Fruit fly (Drosophila melanogaster): ENCODE measurements around the gene CG14073.

The CG14073 gene

DNA sequence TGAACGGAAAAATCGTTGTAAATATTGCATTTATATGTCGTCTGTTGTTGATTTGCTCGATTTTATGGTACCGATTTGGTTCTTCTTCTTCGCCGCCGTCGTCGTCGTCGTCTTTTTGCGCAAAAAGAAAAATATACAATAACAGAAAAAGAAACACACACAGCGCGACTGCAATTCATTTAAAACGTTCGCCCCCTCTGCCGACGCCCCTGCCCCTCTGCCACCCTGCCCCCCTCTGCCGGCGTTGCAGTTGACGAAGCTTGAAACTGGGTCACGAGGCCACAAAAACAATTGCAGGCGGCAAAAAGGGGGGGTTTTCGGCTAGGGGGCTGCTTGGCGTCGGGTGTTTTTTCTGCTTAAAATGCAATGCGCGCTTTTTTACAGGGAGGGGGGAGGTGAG, 36.9 kb downstream of the CG14073 start (continued):
- TF ChIP-seq Bgb (GFP tag; IDR thresholded peaks at IDR 0.05; ENCODE audit: partially characterized antibody) (no peak), CG14014 (GFP tag; IDR thresholded peaks at IDR 0.05) (0 out of 2 replicates have a peak, but pooled peaks have one; percentile 16), Hr39 (optimal IDR thresholded peaks at IDR 0.05) (peak; percentile 12), gt (GFP tag; IDR thresholded peaks at IDR 0.05) (no peak), en (GFP tag; optimal IDR thresholded peaks at IDR 0.05) (no peak), CG3163 (GFP tag; optimal IDR thresholded peaks at IDR 0.05) (no peak), CG17359 (tag; optimal IDR thresholded peaks at IDR 0.05) (no peak), HmgD (GFP tag; optimal IDR thresholded peaks at IDR 0.05) (no peak), PHDP (tag; optimal IDR thresholded peaks at IDR 0.05) (no peak), Blimp-1 (GFP tag; optimal IDR thresholded peaks at IDR 0.05) (no peak), CG13287 (GFP tag; IDR thresholded peaks at IDR 0.05; ENCODE audit: partially characterized antibody) (no peak), CG4282 (GFP tag; optimal IDR thresholded peaks at IDR 0.05) (no peak), bigmax (GFP tag; optimal IDR thresholded peaks at IDR 0.05) (no peak), Jarid2 (GFP tag; optimal IDR thresholded peaks at IDR 0.05) (no peak), MESR4 (GFP tag; optimal IDR thresholded peaks at IDR 0.05) (no peak), pho (GFP tag; optimal IDR thresholded peaks at IDR 0.05) (no peak), Rx (GFP tag; IDR thresholded peaks at IDR 0.05) (no peak), CG4360 (GFP tag; IDR thresholded peaks at IDR 0.05) (no peak), CG7839 (tag; optimal IDR thresholded peaks at IDR 0.05) (no peak), fd96Cb (tag; optimal IDR thresholded peaks at IDR 0.05) (no peak), CG13894 (tag; optimal IDR thresholded peaks at IDR 0.05) (no peak), CG10147 (GFP tag; optimal IDR thresholded peaks at IDR 0.05) (no peak), CG14441 (GFP tag; IDR thresholded peaks at IDR 0.05) (0 out of 2 replicates have a peak, but pooled peaks have one; percentile 5), hkb (optimal IDR thresholded peaks at IDR 0.05) (no peak), hkb (GFP tag; IDR thresholded peaks at IDR 0.05) (no peak), dan (GFP tag; IDR thresholded peaks at IDR 0.05) (no peak), Drgx (GFP tag; IDR thresholded peaks at IDR 0.05) (peak; percentile 82), CG6254 (GFP tag; optimal IDR thresholded peaks at IDR 0.05) (no peak), CG17361 (GFP tag; IDR thresholded peaks at IDR 0.05) (no peak), toy (GFP tag; IDR thresholded peaks at IDR 0.05) (no peak), CG3995 (GFP tag; optimal IDR thresholded peaks at IDR 0.05) (no peak), CG11456 (GFP tag; IDR thresholded peaks at IDR 0.05) (no peak), org-1 (GFP tag; optimal IDR thresholded peaks at IDR 0.05) (no peak), cato (GFP tag; optimal IDR thresholded peaks at IDR 0.05; ENCODE audit: borderline replicate concordance) (no peak), CG8281 (tag; optimal IDR thresholded peaks at IDR 0.05) (no peak), hth (optimal IDR thresholded peaks at IDR 0.05) (no peak), CG9876 (GFP tag; optimal IDR thresholded peaks at IDR 0.05) (no peak), chinmo (GFP tag; IDR thresholded peaks at IDR 0.05; ENCODE audit: partially characterized antibody) (peak; percentile 81; the same call in 2 of the 4 replicates), sc (optimal IDR thresholded peaks at IDR 0.05) (no peak), sc (GFP tag; optimal IDR thresholded peaks at IDR 0.05) (no peak), Hr78 (GFP tag; optimal IDR thresholded peaks at IDR 0.05) (peak in 1 of 2 experiments; percentile 10), Lpt (GFP tag; optimal IDR thresholded peaks at IDR 0.05) (no peak), CG6791 (GFP tag; IDR thresholded peaks at IDR 0.05; ENCODE audit: partially characterized antibody) (no peak), B-H2 (GFP tag; optimal IDR thresholded peaks at IDR 0.05) (no peak), slbo (GFP tag; IDR thresholded peaks at IDR 0.05) (0 out of 2 replicates have a peak, but pooled peaks have one; percentile 19), ttk (GFP tag; IDR thresholded peaks at IDR 0.05) (peak; percentile 66; the same call in 1 of the 2 replicates), nmo (GFP tag; optimal IDR thresholded peaks at IDR 0.05) (no peak), tgo (GFP tag; IDR thresholded peaks at IDR 0.05) (0 out of 3 replicates have a peak, but pooled peaks have one; percentile 24), Aef1 (GFP tag; IDR thresholded peaks at IDR 0.05) (0 out of 3 replicates have a peak, but pooled peaks have one; percentile 12), eve (GFP tag; optimal IDR thresholded peaks at IDR 0.05) (no peak), slp2 (GFP tag; optimal IDR thresholded peaks at IDR 0.05) (no peak), CG17385 (GFP tag; optimal IDR thresholded peaks at IDR 0.05) (peak; percentile 32)

Measured in whole organism, embryonic.